Worm (Caenorhabditis elegans) whole organism, early embryonic: ENCODE results near the gene F25B4.4.

Experiments used
- B0310.2 ChIP-seq: sonication (generic microtip); optimal IDR thresholded peaks from 2 replicates; lab custom pipeline; 2016; ENCODE audit warnings: mild to moderate bottlenecking, missing genetic modification characterization, missing compliant biosample characterization
- F13C5.2 ChIP-seq: sonication (generic microtip); optimal IDR thresholded peaks from 2 replicates; lab custom pipeline; 2017; ENCODE audit warnings: mild to moderate bottlenecking, missing genetic modification characterization, inconsistent platforms, missing compliant biosample characterization
- ama-1 ChIP-seq: fragments of 150-350 bp; optimal IDR thresholded peaks from 2 replicates; lab custom pipeline; 2014
- ceh-36 ChIP-seq: sonication (generic microtip); optimal IDR thresholded peaks from 2 replicates; lab custom pipeline; 2016; ENCODE audit warnings: missing genetic modification characterization, inconsistent platforms, missing compliant biosample characterization
- ets-7 ChIP-seq: sonication (generic microtip); optimal IDR thresholded peaks from 2 replicates; lab custom pipeline; 2016; ENCODE audit warnings: missing genotype, missing genetic modification characterization, missing compliant biosample characterization
- flt-1 ChIP-seq: fragments of 200-800 bp; sonication (Bioruptor generic); IDR thresholded peaks from 2 replicates; pipeline ENCODE4 v1.3.6; 2022; ENCODE audit warnings: missing genetic modification characterization, missing compliant biosample characterization
- hmbx-1 ChIP-seq: sonication (generic microtip); optimal IDR thresholded peaks from 2 replicates; lab custom pipeline; 2016; ENCODE audit warnings: mild to moderate bottlenecking, missing genetic modification characterization, missing compliant biosample characterization
- hnd-1 ChIP-seq: sonication (generic microtip); optimal IDR thresholded peaks from 2 replicates; lab custom pipeline; 2016; ENCODE audit warnings: missing genetic modification characterization, missing compliant biosample characterization
- pes-1 ChIP-seq: fragments of 200-800 bp; sonication (Bioruptor generic); IDR thresholded peaks from 2 replicates; pipeline ENCODE4 v1.3.6; 2022; ENCODE audit warnings: missing genetic modification reagents, missing genetic modification characterization, missing compliant biosample characterization
- sea-1 ChIP-seq: fragments of 200-800 bp; sonication (Bioruptor generic); conservative IDR thresholded peaks from 2 replicates; pipeline ENCODE4 v1.3.6; 2022; ENCODE audit warnings: missing genetic modification characterization, missing compliant biosample characterization
- tbx-11 ChIP-seq: fragments of 200-800 bp; sonication (Bioruptor generic); IDR thresholded peaks from 2 replicates; pipeline ENCODE4 v1.3.6; 2022; ENCODE audit warnings: missing genetic modification characterization, missing compliant biosample characterization
- tra-4 ChIP-seq: sonication (generic microtip); optimal IDR thresholded peaks from 2 replicates; lab custom pipeline; 2017; ENCODE audit warnings: missing genetic modification characterization, missing compliant biosample characterization

DNA sequence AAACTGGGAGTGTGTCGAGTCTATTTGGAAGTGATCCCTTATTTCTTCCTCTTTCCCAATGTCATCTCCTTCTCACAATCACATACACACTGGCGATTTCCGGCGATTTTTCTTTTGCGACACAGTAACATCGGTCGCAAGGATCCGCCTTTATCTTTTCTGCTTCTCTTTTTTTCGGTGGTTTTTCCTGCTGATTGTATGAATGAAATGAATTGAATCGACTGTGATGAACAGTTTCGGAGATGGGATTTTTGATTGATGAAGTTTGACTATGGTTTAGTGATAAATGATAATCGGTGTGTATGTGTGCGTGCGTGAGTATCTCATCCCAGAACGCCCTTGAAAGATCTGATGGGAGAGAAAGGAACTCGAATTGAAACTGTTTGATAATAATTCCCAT lies 16.4 kb downstream of the F25B4.4 start:
- TF ChIP-seq tra-4 (tag; lab: Kevin White, UChicago), result no peak
- no peak for TF ChIP-seq ama-1 (lab: Kevin White, UChicago)
- no peak for TF ChIP-seq ets-7 (tag; lab: Kevin White, UChicago)
- TF ChIP-seq pes-1 (GFP tag; lab: Robert Waterston, UW), result no peak
- TF ChIP-seq B0310.2, result no peak
- no peak for TF ChIP-seq hmbx-1
- no peak for TF ChIP-seq sea-1 (GFP tag; lab: Robert Waterston, UW)
- TF ChIP-seq F13C5.2, result no peak
- no peak for TF ChIP-seq flt-1 (GFP tag; lab: Robert Waterston, UW)
- no peak for TF ChIP-seq hnd-1 (tag; lab: Kevin White, UChicago)
- no peak for TF ChIP-seq tbx-11 (GFP tag; lab: Robert Waterston, UW)
- TF ChIP-seq ceh-36 (tag; lab: Kevin White, UChicago), result no peak
